Worm (Caenorhabditis elegans): Measurements from ENCODE around the gene ZK1067.3.

Gene ZK1067.3

DNA sequence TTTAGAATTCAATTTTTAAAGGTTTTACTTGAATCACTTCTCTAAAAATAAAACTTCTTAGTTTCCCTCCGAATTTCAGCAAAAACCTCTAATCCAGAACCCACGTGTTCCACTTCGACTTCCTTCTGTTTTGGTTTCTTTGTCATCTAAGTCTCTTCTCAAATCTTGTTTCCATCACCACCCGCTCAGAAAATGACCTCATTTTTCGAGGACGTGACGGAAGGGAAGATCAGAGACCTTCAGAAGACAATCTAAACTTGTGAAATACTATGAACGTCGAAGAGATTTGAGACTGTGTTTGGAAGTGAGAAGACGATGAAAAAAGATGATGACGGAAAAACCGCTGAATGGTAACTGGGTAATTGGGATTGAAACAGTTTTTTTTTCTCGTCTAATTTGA, 33.4 kb upstream of the ZK1067.3 start:
- TF ChIP-seq lin-39 (tag; optimal IDR thresholded peaks at IDR 0.05) (no peak), mep-1 (tag; optimal IDR thresholded peaks at IDR 0.05) (peak; percentile 38), ces-1 (GFP tag; optimal IDR thresholded peaks at IDR 0.05) (no peak), elt-3 (tag; optimal IDR thresholded peaks at IDR 0.05) (peak in 1 of 6 experiments; percentile 17), nhr-77 (tag; optimal IDR thresholded peaks at IDR 0.05) (no peak), tbx-2 (tag; optimal IDR thresholded peaks at IDR 0.05) (no peak), ztf-4 (tag; optimal IDR thresholded peaks at IDR 0.05) (no peak), rnt-1 (tag; optimal IDR thresholded peaks at IDR 0.05) (no peak), ceh-90 (tag; optimal IDR thresholded peaks at IDR 0.05) (no peak), lin-14 (GFP tag; optimal IDR thresholded peaks at IDR 0.05) (peak; percentile 70), Y116A8C.19 (tag; optimal IDR thresholded peaks at IDR 0.05; ENCODE audit: borderline replicate concordance) (no peak), isw-1 (GFP tag; IDR thresholded peaks at IDR 0.05) (no peak), C16A3.4 (tag; optimal IDR thresholded peaks at IDR 0.05) (no peak), efl-1 (optimal IDR thresholded peaks at IDR 0.05) (no peak), efl-1 (GFP tag; optimal IDR thresholded peaks at IDR 0.05 in 1 of 2) (no peak), ets-5 (GFP tag; IDR thresholded peaks at IDR 0.05) (no peak), nhr-85 (tag) (peak; percentile 86), nhr-12 (tag; optimal IDR thresholded peaks at IDR 0.05) (no peak), sptf-1 (tag; optimal IDR thresholded peaks at IDR 0.05) (no peak), skn-1 (tag; optimal IDR thresholded peaks at IDR 0.05) (no peak), nhr-71 (tag; optimal IDR thresholded peaks at IDR 0.05) (no peak), hlh-4 (tag; optimal IDR thresholded peaks at IDR 0.05) (no peak), fos-1 (tag; optimal IDR thresholded peaks at IDR 0.05) (no peak), unc-86 (tag; optimal IDR thresholded peaks at IDR 0.05) (no peak), zag-1 (tag; optimal IDR thresholded peaks at IDR 0.05) (no peak), nhr-28 (tag; optimal IDR thresholded peaks at IDR 0.05) (no peak), unc-130 (tag; optimal IDR thresholded peaks at IDR 0.05) (no peak), aha-1 (tag; optimal IDR thresholded peaks at IDR 0.05) (no peak), xbp-1 (tag; optimal IDR thresholded peaks at IDR 0.05) (no peak), egl-13 (tag; optimal IDR thresholded peaks at IDR 0.05) (no peak), efl-3 (GFP tag; optimal IDR thresholded peaks at IDR 0.05) (no peak), lir-3 (tag; optimal IDR thresholded peaks at IDR 0.05; ENCODE audit: poor library complexity) (no peak), blmp-1 (tag; optimal IDR thresholded peaks at IDR 0.05) (peak; percentile 79), fkh-10 (GFP tag; optimal IDR thresholded peaks at IDR 0.05) (no peak), pqm-1 (tag; optimal IDR thresholded peaks at IDR 0.05) (no peak), alr-1 (tag; optimal IDR thresholded peaks at IDR 0.05; ENCODE audit: borderline replicate concordance) (no peak), egl-27 (tag; optimal IDR thresholded peaks at IDR 0.05) (no peak), F16B12.6 (tag; optimal IDR thresholded peaks at IDR 0.05) (no peak)

- TF ChIP-seq egl-13 (tag; optimal IDR thresholded peaks at IDR 0.05) (no peak), blmp-1 (tag; optimal IDR thresholded peaks at IDR 0.05) (peak; percentile 62)
These were observed 32.5 kb upstream of the ZK1067.3 start for ce11 chrII:9190513-9191099.

DNA sequence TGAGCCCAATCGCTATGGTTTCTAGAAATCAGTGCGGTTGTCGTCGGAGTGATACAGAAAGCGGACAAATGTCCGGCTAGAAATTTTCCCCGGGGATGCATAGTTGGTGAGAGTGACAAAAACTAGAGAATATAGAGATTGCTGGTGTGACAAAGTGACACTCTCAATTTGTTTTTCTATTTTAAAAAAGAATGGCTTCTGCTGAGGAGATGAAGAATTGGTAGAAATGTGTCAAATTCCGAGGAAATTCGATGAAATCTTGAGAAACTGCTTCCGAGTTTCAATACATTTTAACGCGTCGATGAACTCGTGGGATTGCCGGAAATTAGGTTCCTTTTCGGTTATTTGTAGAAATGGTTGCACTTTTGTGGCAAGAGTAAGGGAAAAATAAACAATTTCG, 28.9 kb upstream of the ZK1067.3 start, which contains the start of gene twk-4:
twk-4 (minus strand) TSS at position 101 of the 400 bp plus-strand sequence.
- TF ChIP-seq lin-13 (GFP tag; optimal IDR thresholded peaks at IDR 0.05) (no peak), efl-1 (optimal IDR thresholded peaks at IDR 0.05) (no peak), efl-1 (GFP tag; optimal IDR thresholded peaks at IDR 0.05 in 1 of 2) (peak in 1 of 2 experiments; percentile 27), nhr-76 (tag; optimal IDR thresholded peaks at IDR 0.05) (no peak), ama-1 (optimal IDR thresholded peaks at IDR 0.05) (no peak)

Data from whole organism, L1 larva.